Fruit fly (Drosophila melanogaster): ENCODE results near the gene CG13693.

CG13693 gene

dm6 chr2L:220509-220908 is 11.8 kb upstream of the CG13693 start (continued):
- TF ChIP-seq CG18262 (tag; optimal IDR thresholded peaks at IDR 0.05) = peak; percentile 15
- TF ChIP-seq CG15479 (GFP tag; optimal IDR thresholded peaks at IDR 0.05) = peak; percentile 87
- TF ChIP-seq ash1 (GFP tag; optimal IDR thresholded peaks at IDR 0.05) = peak; percentile 50
- TF ChIP-seq rib (GFP tag; IDR thresholded peaks at IDR 0.05) = peak; percentile 53; the same call in 1 of the 2 replicates
- peak; percentile 20 for TF ChIP-seq CG12659 (GFP tag; optimal IDR thresholded peaks at IDR 0.05)
- peak; percentile 11; the same call in 1 of the 2 replicates for TF ChIP-seq Rfx (GFP tag; IDR thresholded peaks at IDR 0.05)
- peak; percentile 8 for TF ChIP-seq CG13424 (tag; optimal IDR thresholded peaks at IDR 0.05)
- peak; percentile 11 for TF ChIP-seq Vsx1 (GFP tag; optimal IDR thresholded peaks at IDR 0.05)
- TF ChIP-seq Fer1 (GFP tag; optimal IDR thresholded peaks at IDR 0.05) = peak; percentile 29
- peak; percentile 5 for TF ChIP-seq MTF-1 (GFP tag; optimal IDR thresholded peaks at IDR 0.05; ENCODE audit: borderline replicate concordance)
- TF ChIP-seq CG9727 (GFP tag; optimal IDR thresholded peaks at IDR 0.05) = peak; percentile 49
- TF ChIP-seq CG2199 (GFP tag; IDR thresholded peaks at IDR 0.05) = peak; percentile 89
- TF ChIP-seq CG1024 (GFP tag; IDR thresholded peaks at IDR 0.05) = peak; percentile 28; the same call in 1 of the 2 replicates
- peak; percentile 67 for TF ChIP-seq CG6813 (GFP tag; optimal IDR thresholded peaks at IDR 0.05)
- TF ChIP-seq CG10543 (GFP tag; optimal IDR thresholded peaks at IDR 0.05) = peak; percentile 35
- peak; percentile 76 for TF ChIP-seq CG1832 (GFP tag; optimal IDR thresholded peaks at IDR 0.05)
- peak; percentile 1 for TF ChIP-seq her (GFP tag; optimal IDR thresholded peaks at IDR 0.05)
- TF ChIP-seq CrebB (tag; optimal IDR thresholded peaks at IDR 0.05) = peak; percentile 47
- no peak for TF ChIP-seq bbx (GFP tag; IDR thresholded peaks at IDR 0.05; ENCODE audit: partially characterized antibody)
- TF ChIP-seq CG4360 (GFP tag; IDR thresholded peaks at IDR 0.05) = peak; percentile 58
- peak; percentile 59 for TF ChIP-seq HmgD (GFP tag; optimal IDR thresholded peaks at IDR 0.05)
- peak; percentile 93 for TF ChIP-seq pros (GFP tag; optimal IDR thresholded peaks at IDR 0.05)
- TF ChIP-seq onecut (GFP tag; IDR thresholded peaks at IDR 0.05) = peak; percentile 56; the same call in 1 of the 2 replicates
- peak; percentile 44 to 45 for TF ChIP-seq bsh (GFP tag; optimal IDR thresholded peaks at IDR 0.05)
- peak; percentile 83 for TF ChIP-seq Deaf1 (tag; optimal IDR thresholded peaks at IDR 0.05)
- TF ChIP-seq BtbVII (GFP tag; optimal IDR thresholded peaks at IDR 0.05) = peak; percentile 1
- peak; percentile 5 for TF ChIP-seq CG3163 (GFP tag; optimal IDR thresholded peaks at IDR 0.05)
- TF ChIP-seq CG32532 (GFP tag; IDR thresholded peaks at IDR 0.05) = no peak
- TF ChIP-seq z (GFP tag; IDR thresholded peaks at IDR 0.05) = peak; percentile 91
- TF ChIP-seq cg (GFP tag; optimal IDR thresholded peaks at IDR 0.05) = peak; percentile 18
- TF ChIP-seq Pdp1 (GFP tag; optimal IDR thresholded peaks at IDR 0.05) = peak in 1 of 2 experiments; percentile 60
- TF ChIP-seq Mes4 (GFP tag; optimal IDR thresholded peaks at IDR 0.05) = peak; percentile 24
- TF ChIP-seq ATbp (GFP tag; optimal IDR thresholded peaks at IDR 0.05) = peak; percentile 76
- TF ChIP-seq gsb-n (tag; optimal IDR thresholded peaks at IDR 0.05) = peak; percentile 34
- TF ChIP-seq HmgZ (tag; optimal IDR thresholded peaks at IDR 0.05) = peak; percentile 11
- TF ChIP-seq CG33557 (GFP tag; optimal IDR thresholded peaks at IDR 0.05) = peak; percentile 20
- TF ChIP-seq tll (GFP tag; optimal IDR thresholded peaks at IDR 0.05) = peak in 1 of 2 experiments; percentile 59
- no peak for TF ChIP-seq hkb (optimal IDR thresholded peaks at IDR 0.05)
- 0 out of 2 replicates have a peak, but pooled peaks have one; percentile 33 for TF ChIP-seq hkb (GFP tag; IDR thresholded peaks at IDR 0.05)
- peak; percentile 32 for TF ChIP-seq gcm (GFP tag; optimal IDR thresholded peaks at IDR 0.05)
- TF ChIP-seq Dbx (GFP tag; IDR thresholded peaks at IDR 0.05) = 0 out of 3 replicates have a peak, but pooled peaks have one; percentile 29
- no peak for TF ChIP-seq Lim3 (GFP tag; IDR thresholded peaks at IDR 0.05)
- peak; percentile 12 for TF ChIP-seq CG10431 (GFP tag; optimal IDR thresholded peaks at IDR 0.05)
- peak; percentile 80 for TF ChIP-seq sens (GFP tag)
- TF ChIP-seq hth (optimal IDR thresholded peaks at IDR 0.05) = no peak
- TF ChIP-seq kni (GFP tag; optimal IDR thresholded peaks at IDR 0.05) = peak; percentile 47
- peak; percentile 32; the same call in 1 of the 3 replicates for TF ChIP-seq zfh1 (GFP tag; IDR thresholded peaks at IDR 0.05)
- TF ChIP-seq CG3407 (GFP tag; optimal IDR thresholded peaks at IDR 0.05) = peak; percentile 47
- peak; percentile 38 for TF ChIP-seq CG1792 (GFP tag; optimal IDR thresholded peaks at IDR 0.05)
- no peak for TF ChIP-seq Lpt (GFP tag; optimal IDR thresholded peaks at IDR 0.05)

Measured in whole organism, embryonic.